Fruit fly (Drosophila melanogaster): ENCODE results near the gene CG42811.

The CG42811 gene

DNA sequence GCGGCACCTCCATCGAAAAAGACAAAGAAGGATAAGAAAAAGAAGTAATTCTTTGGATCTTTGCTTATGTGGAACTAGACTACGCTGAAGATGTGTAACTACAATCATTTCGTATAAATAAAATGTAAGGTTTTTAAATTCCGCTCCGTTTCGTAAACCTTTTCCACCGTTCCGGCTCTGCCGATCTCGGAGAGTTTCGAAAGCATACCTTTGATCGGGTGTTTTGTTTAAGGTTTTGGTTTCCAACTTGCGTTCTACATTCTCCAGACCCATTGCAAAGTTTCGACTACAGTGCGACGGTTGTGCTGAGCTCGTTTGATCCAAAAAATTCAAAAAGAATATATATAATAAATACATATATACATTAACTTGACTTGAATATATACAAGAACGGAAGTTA is 30.4 kb downstream of the CG42811 start, which contains the start of gene CG6432:
CG6432 (plus strand) TSS at position 301 of the 400 bp plus-strand sequence.
- no peak for TF ChIP-seq Eip93F (GFP tag; optimal IDR thresholded peaks at IDR 0.05)
- TF ChIP-seq achi (GFP tag; optimal IDR thresholded peaks at IDR 0.05): no peak
- no peak for TF ChIP-seq dsx (GFP tag; optimal IDR thresholded peaks at IDR 0.05; ENCODE audit: poor library complexity, severe bottlenecking)
- TF ChIP-seq CG3032 (tag; optimal IDR thresholded peaks at IDR 0.05): no peak
- no peak for TF ChIP-seq Blimp-1 (GFP tag; optimal IDR thresholded peaks at IDR 0.05)
- no peak for TF ChIP-seq Ets21C (GFP tag; optimal IDR thresholded peaks at IDR 0.05)
- TF ChIP-seq Sox15 (GFP tag; optimal IDR thresholded peaks at IDR 0.05): no peak
- TF ChIP-seq Ets96B (tag; optimal IDR thresholded peaks at IDR 0.05): no peak

dm6 chr3R:24333182-24333808 is 33.7 kb downstream of the CG42811 start, which contains the start of the genes Rrp5 and Dis3:
TSS of gene Rrp5 (minus strand) at chr3R:24333316.
TSS of gene Dis3 (plus strand) at chr3R:24333433.
- 0 out of 3 replicates have a peak, but pooled peaks have one; percentile 12 for TF ChIP-seq eg (GFP tag; IDR thresholded peaks at IDR 0.05)
- TF ChIP-seq Smox (GFP tag; optimal IDR thresholded peaks at IDR 0.05): no peak
- peak; percentile 93 for TF ChIP-seq CG1621 (tag; optimal IDR thresholded peaks at IDR 0.05)

dm6 chr3R:24320342-24320711 is 46.7 kb downstream of the CG42811 start:
- TF ChIP-seq CG10631 (GFP tag; optimal IDR thresholded peaks at IDR 0.05) (no peak), Sox15 (GFP tag; optimal IDR thresholded peaks at IDR 0.05) (no peak), net (GFP tag; optimal IDR thresholded peaks at IDR 0.05) (no peak), dsx (GFP tag; optimal IDR thresholded peaks at IDR 0.05; ENCODE audit: poor library complexity, severe bottlenecking) (no peak), CG3032 (tag; optimal IDR thresholded peaks at IDR 0.05) (no peak), Hr39 (GFP tag; optimal IDR thresholded peaks at IDR 0.05) (no peak), Sox14 (GFP tag; optimal IDR thresholded peaks at IDR 0.05) (no peak), CG15336 (GFP tag; IDR thresholded peaks at IDR 0.05) (0 out of 2 replicates have a peak, but pooled peaks have one; percentile 30), CG6163 (GFP tag; IDR thresholded peaks at IDR 0.05) (0 out of 3 replicates have a peak, but pooled peaks have one; percentile 17), Eip78C (GFP tag) (no peak)

DNA sequence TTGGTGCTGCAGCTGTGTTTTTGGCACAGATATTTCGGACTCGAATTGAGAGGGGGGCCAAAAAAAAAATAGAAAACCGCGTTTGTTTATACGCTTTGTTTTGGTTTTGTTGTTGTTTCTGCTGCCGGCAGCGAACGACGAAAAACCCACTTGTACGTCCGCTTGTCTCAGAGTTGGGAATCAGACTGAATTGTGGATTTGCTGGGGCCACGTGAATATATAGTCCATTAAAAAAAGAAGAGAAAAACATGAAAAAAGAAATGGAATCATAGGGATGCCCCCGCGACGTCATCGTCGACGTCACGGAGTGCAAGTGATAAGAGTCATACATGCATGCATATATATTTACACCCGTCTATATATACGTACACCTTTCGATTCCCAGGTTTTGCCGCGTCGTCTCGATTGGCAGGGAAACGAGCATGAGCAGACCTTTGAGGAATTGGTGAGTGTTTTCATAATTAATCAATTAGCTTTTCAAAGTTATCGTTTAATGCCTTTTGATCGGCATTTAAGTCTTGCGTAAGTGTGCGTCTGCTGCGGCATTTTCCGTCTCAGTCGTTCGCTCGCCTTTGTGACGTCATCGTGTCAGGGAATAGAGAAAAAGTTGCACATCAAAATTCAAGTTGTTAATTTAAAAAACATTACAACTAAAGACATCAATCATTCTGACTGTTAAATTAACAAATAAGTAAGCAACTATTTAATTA is 47.2 kb downstream of the CG42811 start:
- TF ChIP-seq Sox14 (GFP tag; optimal IDR thresholded peaks at IDR 0.05) (no peak), CG9139 (GFP tag; optimal IDR thresholded peaks at IDR 0.05) (no peak), Gug (GFP tag; IDR thresholded peaks at IDR 0.05) (no peak), eg (GFP tag; IDR thresholded peaks at IDR 0.05) (0 out of 3 replicates have a peak, but pooled peaks have one; percentile 34), CG8319 (GFP tag; optimal IDR thresholded peaks at IDR 0.05) (no peak), CG16779 (tag; optimal IDR thresholded peaks at IDR 0.05) (no peak), Sox102F (GFP tag; optimal IDR thresholded peaks at IDR 0.05) (no peak), vri (GFP tag; optimal IDR thresholded peaks at IDR 0.05) (peak; percentile 87), CG31627 (GFP tag; optimal IDR thresholded peaks at IDR 0.05) (no peak), Hr39 (GFP tag; optimal IDR thresholded peaks at IDR 0.05) (no peak), CG4318 (GFP tag; optimal IDR thresholded peaks at IDR 0.05) (no peak), CG6163 (GFP tag; IDR thresholded peaks at IDR 0.05) (peak; percentile 31; the same call in 1 of the 3 replicates), CG6792 (GFP tag; optimal IDR thresholded peaks at IDR 0.05) (no peak), achi (GFP tag; optimal IDR thresholded peaks at IDR 0.05) (no peak), CG6854 (GFP tag; optimal IDR thresholded peaks at IDR 0.05) (peak; percentile 7), CG3919 (GFP tag; optimal IDR thresholded peaks at IDR 0.05) (no peak)

DNA sequence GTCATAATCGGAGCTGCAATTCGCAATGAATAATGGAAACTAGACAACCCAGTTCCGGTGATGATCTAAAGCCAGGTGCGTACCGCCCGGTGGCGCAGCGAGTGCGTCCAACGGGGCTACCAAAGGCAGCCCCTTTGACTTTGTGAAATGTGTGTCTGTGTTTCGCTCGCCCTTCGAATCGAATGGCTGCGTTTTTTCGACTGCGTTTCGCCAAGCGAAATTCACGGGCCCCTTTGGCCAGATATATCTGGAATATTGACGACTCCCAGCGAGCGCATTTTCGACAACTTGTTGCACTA is 48.0 kb downstream of the CG42811 start:
- TF ChIP-seq Hr4 (GFP tag; optimal IDR thresholded peaks at IDR 0.05) (no peak), achi (GFP tag; optimal IDR thresholded peaks at IDR 0.05) (no peak), Hr38 (GFP tag; optimal IDR thresholded peaks at IDR 0.05) (no peak), CG1621 (tag; optimal IDR thresholded peaks at IDR 0.05) (no peak), Ets21C (GFP tag; optimal IDR thresholded peaks at IDR 0.05) (no peak), fd59A (GFP tag; optimal IDR thresholded peaks at IDR 0.05) (no peak), Met (GFP tag; optimal IDR thresholded peaks at IDR 0.05) (no peak)
